Fruit fly (Drosophila melanogaster): ENCODE measurements around the gene Apl.

Gene Apl

DNA sequence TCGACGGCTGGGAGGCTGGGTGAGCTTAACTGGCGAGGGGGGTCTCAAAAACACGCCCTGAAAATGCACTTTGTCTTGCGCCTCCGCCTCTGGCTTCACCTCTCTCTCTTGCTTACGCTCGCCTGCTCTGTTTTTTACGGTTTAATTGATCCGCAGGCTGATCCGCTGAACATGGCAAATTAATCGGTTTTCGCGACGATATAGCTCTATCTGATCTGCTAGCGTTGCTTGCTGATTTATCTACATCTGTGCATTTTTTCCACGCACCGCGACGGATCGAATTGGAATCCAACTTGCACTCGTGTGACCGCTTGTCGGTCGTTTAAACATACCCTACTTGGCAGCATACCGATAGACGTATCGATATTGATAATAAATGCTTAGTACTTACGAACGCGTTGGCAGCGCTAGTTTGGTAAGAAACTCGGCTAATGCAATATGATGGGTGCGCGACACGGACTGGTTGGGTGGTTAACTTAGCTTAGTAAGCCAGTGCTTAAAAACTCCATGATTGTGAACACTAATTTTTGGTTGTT lies 52.7 kb downstream of the Apl start, which contains the start of gene Abl (continued):
- TF ChIP-seq CG6272 (GFP tag; IDR thresholded peaks at IDR 0.05) (peak; percentile 56; the same call in 1 of the 2 replicates), jing (GFP tag; optimal IDR thresholded peaks at IDR 0.05) (no peak), lmd (GFP tag; IDR thresholded peaks at IDR 0.05) (peak; percentile 52; the same call in 1 of the 2 replicates), CG10565 (GFP tag; optimal IDR thresholded peaks at IDR 0.05) (no peak), Hr78 (GFP tag; optimal IDR thresholded peaks at IDR 0.05) (no peak), Hr3 (GFP tag; optimal IDR thresholded peaks at IDR 0.05) (peak; percentile 44), CG9932 (GFP tag; IDR thresholded peaks at IDR 0.05) (peak; percentile 88), Hr39 (optimal IDR thresholded peaks at IDR 0.05) (no peak), Xrp1 (GFP tag; IDR thresholded peaks at IDR 0.05) (peak; percentile 57), Ets65A (GFP tag) (peak; percentile 97), CG4820 (GFP tag; optimal IDR thresholded peaks at IDR 0.05) (peak; percentile 31), CG10654 (GFP tag; optimal IDR thresholded peaks at IDR 0.05) (peak; percentile 42), Tbp (GFP tag; optimal IDR thresholded peaks at IDR 0.05) (no peak), CG11723 (GFP tag; optimal IDR thresholded peaks at IDR 0.05) (no peak), Opbp (GFP tag; IDR thresholded peaks at IDR 0.05; ENCODE audit: partially characterized antibody) (peak; percentile 77), org-1 (GFP tag; optimal IDR thresholded peaks at IDR 0.05) (peak; percentile 13), Aef1 (GFP tag; IDR thresholded peaks at IDR 0.05) (no peak), CG8765 (GFP tag; IDR thresholded peaks at IDR 0.05) (no peak), CG7928 (GFP tag; optimal IDR thresholded peaks at IDR 0.05) (peak; percentile 63), CG3163 (GFP tag; optimal IDR thresholded peaks at IDR 0.05) (peak; percentile 75), CG2129 (GFP tag; IDR thresholded peaks at IDR 0.05; ENCODE audit: partially characterized antibody) (peak; percentile 56), BEAF-32 (GFP tag; optimal IDR thresholded peaks at IDR 0.05) (peak; percentile 95), Lpt (GFP tag; optimal IDR thresholded peaks at IDR 0.05) (no peak), Trl (optimal IDR thresholded peaks at IDR 0.05) (no peak), Trl (GFP tag; optimal IDR thresholded peaks at IDR 0.05) (peak; percentile 87), sr (GFP tag; IDR thresholded peaks at IDR 0.05) (peak; percentile 23; the same call in 1 of the 3 replicates), CG17802 (tag; optimal IDR thresholded peaks at IDR 0.05) (no peak), CG5180 (GFP tag; optimal IDR thresholded peaks at IDR 0.05) (no peak), fd3F (GFP tag; optimal IDR thresholded peaks at IDR 0.05) (peak; percentile 25), CG12744 (GFP tag; optimal IDR thresholded peaks at IDR 0.05) (peak; percentile 87), gro (GFP tag; optimal IDR thresholded peaks at IDR 0.05) (peak; percentile 95), Ptx1 (GFP tag; IDR thresholded peaks at IDR 0.05) (peak; percentile 42), CG8388 (GFP tag; optimal IDR thresholded peaks at IDR 0.05) (no peak), CG8290 (GFP tag; optimal IDR thresholded peaks at IDR 0.05) (peak; percentile 86), CG8290 (tag; optimal IDR thresholded peaks at IDR 0.05) (peak; percentile 11 to 97), CG3407 (GFP tag; optimal IDR thresholded peaks at IDR 0.05) (peak; percentile 45), Dref (GFP tag; IDR thresholded peaks at IDR 0.05) (peak; percentile 93), tup (GFP tag; optimal IDR thresholded peaks at IDR 0.05) (no peak), chm (GFP tag; IDR thresholded peaks at IDR 0.05) (peak; percentile 77; the same call in 1 of the 2 replicates), bcd (GFP tag; optimal IDR thresholded peaks at IDR 0.05) (peak; percentile 44), lov (optimal IDR thresholded peaks at IDR 0.05) (no peak), lov (GFP tag; IDR thresholded peaks at IDR 0.05) (0 out of 3 replicates have a peak, but pooled peaks have one; percentile 11), salm (tag; optimal IDR thresholded peaks at IDR 0.05) (peak; percentile 42), ap (GFP tag; IDR thresholded peaks at IDR 0.05) (no peak), CG18011 (GFP tag; optimal IDR thresholded peaks at IDR 0.05) (peak; percentile 1), sima (GFP tag; optimal IDR thresholded peaks at IDR 0.05) (peak; percentile 16), Hsf (GFP tag; optimal IDR thresholded peaks at IDR 0.05) (peak; percentile 75), vvl (GFP tag; IDR thresholded peaks at IDR 0.05) (peak; percentile 66), CG11696 (GFP tag; IDR thresholded peaks at IDR 0.05) (no peak), Side (GFP tag; optimal IDR thresholded peaks at IDR 0.05) (peak; percentile 74), D (optimal IDR thresholded peaks at IDR 0.05) (peak; percentile 11), D (GFP tag; optimal IDR thresholded peaks at IDR 0.05) (no peak), Dp (GFP tag; optimal IDR thresholded peaks at IDR 0.05) (peak; percentile 90)

Measured in whole organism, embryonic.